Fruit fly (Drosophila melanogaster): ENCODE data around the gene Or85b.

Or85b gene

DNA sequence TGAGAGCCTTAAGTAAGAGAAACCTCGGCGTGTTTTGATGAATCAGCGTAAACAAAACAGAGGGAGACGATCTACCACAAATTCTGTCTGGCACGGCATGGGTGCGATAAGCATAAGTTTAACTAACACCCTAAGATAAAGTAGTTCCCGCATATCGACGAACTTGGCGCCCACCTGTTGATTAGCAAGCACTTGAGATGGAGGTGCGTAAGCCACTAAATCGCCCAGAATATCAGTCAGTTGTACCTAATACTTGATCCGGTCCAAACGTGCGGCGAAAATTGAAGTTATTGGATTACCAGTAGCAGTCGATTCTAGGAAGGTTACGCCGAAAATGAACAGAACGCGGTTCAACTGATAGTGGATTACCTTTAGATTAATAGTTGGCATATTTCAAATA is 10.3 kb upstream of the Or85b start, which contains the start of gene CG31454:
CG31454 (plus strand) TSS at position 160 of the 400 bp plus-strand sequence.
- TF ChIP-seq CG8301 (tag; optimal IDR thresholded peaks at IDR 0.05) = no peak
- no peak for TF ChIP-seq CG34367 (tag; optimal IDR thresholded peaks at IDR 0.05)
- no peak for TF ChIP-seq CG13204 (GFP tag; optimal IDR thresholded peaks at IDR 0.05)
- no peak for TF ChIP-seq D1 (tag; optimal IDR thresholded peaks at IDR 0.05)
- no peak for TF ChIP-seq CG14655 (GFP tag; optimal IDR thresholded peaks at IDR 0.05)
- no peak for TF ChIP-seq CG8159 (tag; optimal IDR thresholded peaks at IDR 0.05)
- TF ChIP-seq rn (GFP tag; IDR thresholded peaks at IDR 0.05) = no peak
- no peak for TF ChIP-seq EcR (GFP tag; optimal IDR thresholded peaks at IDR 0.05)
- no peak for TF ChIP-seq CG15710 (tag; optimal IDR thresholded peaks at IDR 0.05)
- no peak for TF ChIP-seq gl (tag; optimal IDR thresholded peaks at IDR 0.05)
- TF ChIP-seq Ets98B (GFP tag; IDR thresholded peaks at IDR 0.05) = no peak
- no peak for TF ChIP-seq Pif1A (GFP tag; optimal IDR thresholded peaks at IDR 0.05)

DNA sequence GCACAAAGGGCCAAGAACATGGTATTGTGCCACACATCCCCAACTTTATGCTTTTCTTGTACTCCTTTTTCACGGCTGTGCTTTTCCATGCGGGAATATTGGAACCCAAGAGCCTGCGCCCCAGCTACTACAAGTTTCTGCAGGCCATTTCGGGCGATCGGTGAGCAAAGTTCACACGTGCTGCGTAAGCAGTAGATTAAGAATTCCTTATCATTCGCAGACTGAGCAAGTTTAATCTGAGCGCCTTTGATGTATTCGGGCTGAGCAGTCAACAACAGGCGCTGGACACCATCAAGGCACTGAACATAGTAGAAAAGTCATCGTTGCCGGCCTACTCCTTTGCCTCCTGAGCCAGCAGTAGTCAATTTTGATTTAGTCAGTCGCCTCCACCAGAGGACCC is 9.7 kb upstream of the Or85b start:
- TF ChIP-seq CG13204 (GFP tag; optimal IDR thresholded peaks at IDR 0.05) (no peak), EcR (GFP tag; optimal IDR thresholded peaks at IDR 0.05) (no peak)

DNA sequence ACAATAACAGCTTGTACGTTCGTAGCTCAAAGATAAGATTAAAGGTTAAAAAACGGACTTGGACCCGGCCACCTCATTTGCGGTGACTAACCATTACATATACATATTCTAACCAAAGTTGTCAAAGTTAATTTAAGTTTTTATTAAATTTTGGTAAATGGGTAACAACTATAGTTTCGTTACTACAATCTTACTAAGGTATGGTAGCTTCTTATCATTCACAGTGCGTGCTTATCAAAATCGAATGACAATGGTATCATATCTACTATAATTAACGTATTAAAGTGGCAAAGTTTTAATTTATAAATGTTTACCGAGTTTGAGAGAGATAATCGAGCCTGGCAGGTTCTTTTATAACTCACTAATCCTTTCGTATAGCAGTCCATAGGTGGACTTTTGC is 8.0 kb upstream of the Or85b start:
- TF ChIP-seq CG34367 (tag; optimal IDR thresholded peaks at IDR 0.05) = no peak
- no peak for TF ChIP-seq D1 (tag; optimal IDR thresholded peaks at IDR 0.05)
- TF ChIP-seq Pif1B (GFP tag; optimal IDR thresholded peaks at IDR 0.05) = no peak
- TF ChIP-seq CG32121 (GFP tag; IDR thresholded peaks at IDR 0.05) = no peak
- no peak for TF ChIP-seq rn (GFP tag; IDR thresholded peaks at IDR 0.05)
- TF ChIP-seq CG4496 (GFP tag; IDR thresholded peaks at IDR 0.05) = no peak
- no peak for TF ChIP-seq CG12605 (GFP tag; IDR thresholded peaks at IDR 0.05)
- TF ChIP-seq CG9948 (tag; optimal IDR thresholded peaks at IDR 0.05) = no peak
- TF ChIP-seq CG17806 (tag; optimal IDR thresholded peaks at IDR 0.05) = no peak
- TF ChIP-seq CG15710 (tag; optimal IDR thresholded peaks at IDR 0.05) = no peak

DNA sequence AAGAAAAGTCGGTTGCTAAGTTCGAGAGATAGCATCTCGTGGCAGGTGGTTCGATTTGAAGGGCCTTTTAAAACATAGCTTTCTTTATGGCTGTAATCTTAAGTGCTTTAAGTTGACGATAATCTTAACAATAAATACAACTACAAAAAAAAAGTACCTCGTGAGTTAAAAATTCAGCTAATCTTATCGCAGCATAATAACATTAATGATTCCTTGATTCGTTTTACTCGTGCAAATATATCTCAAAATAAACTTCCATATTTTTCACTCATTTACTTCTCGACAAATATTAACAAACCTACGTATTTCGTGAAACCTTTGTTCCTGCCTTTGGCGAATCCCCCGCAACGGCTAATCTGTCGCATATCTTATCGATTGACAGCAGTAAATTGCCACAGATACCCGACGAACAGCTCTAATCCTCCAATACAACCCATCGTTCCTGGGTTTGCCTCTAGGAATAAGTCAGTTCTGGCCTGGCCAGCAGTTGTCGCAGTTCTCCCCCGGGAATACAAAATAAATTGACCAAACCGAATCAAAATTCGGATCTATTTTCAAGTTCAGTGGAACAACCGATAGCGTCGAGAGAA is 7.5 kb upstream of the Or85b start:
- no peak for TF ChIP-seq CG17806 (tag; optimal IDR thresholded peaks at IDR 0.05)
- no peak for TF ChIP-seq Snoo (tag; optimal IDR thresholded peaks at IDR 0.05)
- no peak for TF ChIP-seq rn (GFP tag; IDR thresholded peaks at IDR 0.05)
- no peak for TF ChIP-seq CG13204 (GFP tag; optimal IDR thresholded peaks at IDR 0.05)
- no peak for TF ChIP-seq CG12605 (GFP tag; IDR thresholded peaks at IDR 0.05)
- TF ChIP-seq CG15710 (tag; optimal IDR thresholded peaks at IDR 0.05) = no peak
- TF ChIP-seq Ets98B (GFP tag; IDR thresholded peaks at IDR 0.05) = no peak
- TF ChIP-seq Pif1B (GFP tag; optimal IDR thresholded peaks at IDR 0.05) = no peak

DNA sequence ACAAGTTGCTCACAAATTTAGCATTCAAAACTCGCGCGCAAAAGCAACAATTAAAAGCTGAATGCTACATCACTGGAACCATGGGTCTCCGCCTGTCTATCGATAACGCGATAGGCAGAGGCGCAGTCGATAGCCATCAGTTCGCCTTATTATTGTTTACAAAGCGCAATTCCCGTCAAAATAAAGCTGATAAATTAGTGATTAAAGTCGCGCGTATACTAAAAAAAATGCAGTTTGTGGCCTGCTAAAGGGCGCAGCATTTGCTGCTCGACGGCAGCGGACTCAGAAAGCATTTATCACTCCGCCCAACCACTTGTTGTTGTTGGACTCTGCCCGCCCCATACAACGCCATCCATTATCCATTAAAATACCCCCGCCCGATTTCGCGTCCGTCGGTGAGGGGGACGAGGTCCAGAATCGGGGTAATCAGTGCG is 6.6 kb upstream of the Or85b start, which contains the start of gene CG11737:
CG11737 (plus strand) TSS at position 117 of the 434 bp plus-strand sequence.
- TF ChIP-seq fd96Ca (GFP tag; IDR thresholded peaks at IDR 0.05) (peak; percentile 33; the same call in 1 of the 3 replicates), CG13204 (GFP tag; optimal IDR thresholded peaks at IDR 0.05) (peak; percentile 50), CG32121 (GFP tag; IDR thresholded peaks at IDR 0.05) (no peak), Pif1A (GFP tag; optimal IDR thresholded peaks at IDR 0.05) (no peak), CG34367 (tag; optimal IDR thresholded peaks at IDR 0.05) (peak; percentile 12), CG12605 (GFP tag; IDR thresholded peaks at IDR 0.05) (peak; percentile 77), gl (tag; optimal IDR thresholded peaks at IDR 0.05) (peak; percentile 37), D1 (tag; optimal IDR thresholded peaks at IDR 0.05) (no peak), CG4496 (GFP tag; IDR thresholded peaks at IDR 0.05) (peak; percentile 70; the same call in 1 of the 3 replicates), Pif1B (GFP tag; optimal IDR thresholded peaks at IDR 0.05) (no peak), CG15710 (tag; optimal IDR thresholded peaks at IDR 0.05) (no peak), Ets98B (GFP tag; IDR thresholded peaks at IDR 0.05) (no peak), CG8301 (tag; optimal IDR thresholded peaks at IDR 0.05) (no peak), rn (GFP tag; IDR thresholded peaks at IDR 0.05) (no peak), Snoo (tag; optimal IDR thresholded peaks at IDR 0.05) (no peak), CG17806 (tag; optimal IDR thresholded peaks at IDR 0.05) (no peak), CG14655 (GFP tag; optimal IDR thresholded peaks at IDR 0.05) (peak; percentile 32), EcR (GFP tag; optimal IDR thresholded peaks at IDR 0.05) (no peak), CG9948 (tag; optimal IDR thresholded peaks at IDR 0.05) (no peak), CG8159 (tag; optimal IDR thresholded peaks at IDR 0.05) (peak; percentile 27), CG10348 (GFP tag; IDR thresholded peaks at IDR 0.05) (no peak)

DNA sequence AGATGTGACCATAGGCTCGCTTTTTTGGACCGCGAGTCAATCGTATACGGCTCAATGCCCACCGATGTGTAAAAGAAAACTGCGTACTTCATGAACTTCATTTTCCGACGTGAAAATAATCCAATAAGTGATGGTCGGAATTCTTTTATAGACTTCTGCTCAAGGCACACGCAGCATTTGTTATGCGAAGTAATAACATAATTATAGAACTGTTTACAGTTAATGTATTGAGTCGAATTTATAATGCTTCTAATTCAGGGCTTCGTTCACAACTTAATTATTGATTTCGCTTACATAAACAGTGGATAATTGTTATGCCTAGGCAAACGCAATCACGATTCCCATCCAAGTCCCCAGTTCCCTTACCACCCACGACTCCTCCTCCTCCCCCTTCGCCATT is 1.8 kb upstream of the Or85b start, which contains the start of gene Or85c:
Or85c (minus strand) TSS at position 101 of the 400 bp plus-strand sequence.
- TF ChIP-seq gl (tag; optimal IDR thresholded peaks at IDR 0.05) (no peak), CG8159 (tag; optimal IDR thresholded peaks at IDR 0.05) (no peak), EcR (GFP tag; optimal IDR thresholded peaks at IDR 0.05) (no peak), CG13204 (GFP tag; optimal IDR thresholded peaks at IDR 0.05) (no peak), Ets98B (GFP tag; IDR thresholded peaks at IDR 0.05) (no peak), CG34367 (tag; optimal IDR thresholded peaks at IDR 0.05) (no peak), Pif1B (GFP tag; optimal IDR thresholded peaks at IDR 0.05) (no peak)

DNA sequence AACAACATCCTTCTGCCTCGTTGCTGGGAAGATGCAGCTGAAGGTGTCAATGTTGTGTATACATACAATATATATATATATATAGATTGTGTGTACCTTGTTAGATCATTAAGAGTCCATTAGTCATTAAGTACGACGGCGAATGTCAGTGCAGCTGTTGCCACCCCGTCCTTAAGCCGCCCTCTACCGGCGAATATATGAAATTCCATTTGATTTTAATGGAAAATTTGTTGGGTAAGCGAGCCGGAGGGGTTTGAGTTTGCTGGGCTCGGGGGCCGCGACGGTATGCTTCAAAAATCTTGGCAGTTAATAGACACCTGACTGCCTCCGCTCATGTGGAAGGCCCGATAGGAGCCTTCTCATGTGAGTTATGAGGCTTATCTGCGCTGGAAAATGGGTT is 26.6 kb downstream of the Or85b start:
- TF ChIP-seq CG10348 (GFP tag; IDR thresholded peaks at IDR 0.05) (no peak), CG9948 (tag; optimal IDR thresholded peaks at IDR 0.05) (no peak), D1 (tag; optimal IDR thresholded peaks at IDR 0.05) (no peak), CG12605 (GFP tag; IDR thresholded peaks at IDR 0.05) (no peak)

Data from whole organism, pupa.